Worm (Caenorhabditis elegans) whole organism, mixed stage, embryonic: ENCODE data around the gene ptr-4.

Experiments
- elt-1 ChIP-seq: sonication (generic microtip); optimal IDR thresholded peaks from 2 replicates; lab custom pipeline; 2017; ENCODE audit warnings: missing genetic modification characterization, mild to moderate bottlenecking, missing compliant biosample characterization, antibody characterized with exemption, moderate library complexity, borderline replicate concordance; ENCODE audit not compliant: insufficient read depth
- elt-3 ChIP-seq: fragments of 150-350 bp; optimal IDR thresholded peaks from 2 replicates; lab custom pipeline; 2014; ENCODE audit warnings: missing biosample characterization, missing genetic modification characterization
- lin-13 ChIP-seq: fragments of 150-350 bp; optimal IDR thresholded peaks from 2 replicates; lab custom pipeline; 2014; ENCODE audit warnings: missing biosample characterization, missing genetic modification characterization
- snpc-4 ChIP-seq: fragments of 150-350 bp; optimal IDR thresholded peaks from 2 replicates; lab custom pipeline; 2014; ENCODE audit warnings: missing biosample characterization, missing genetic modification characterization
- unc-62 ChIP-seq: fragments of 150-350 bp; optimal IDR thresholded peaks from 2 replicates; lab custom pipeline; 2014; ENCODE audit warnings: missing biosample characterization, missing genetic modification reagents, missing genetic modification characterization
- ztf-11 ChIP-seq: fragments of 150-350 bp; optimal IDR thresholded peaks from 2 replicates; lab custom pipeline; 2014; ENCODE audit warnings: missing biosample characterization, missing genetic modification characterization

- TF ChIP-seq ztf-11: no peak
- TF ChIP-seq elt-3 (tag; lab: Kevin White, UChicago): no peak
- TF ChIP-seq unc-62 (GFP tag; lab: Kevin White, UChicago): no peak
- no peak for TF ChIP-seq lin-13 (tag; lab: Kevin White, UChicago)
- TF ChIP-seq snpc-4 (tag; lab: Kevin White, UChicago): no peak
- TF ChIP-seq elt-1: no peak
Observed at ce11 chrX:6015096-6015495, 50.7 kb downstream of the ptr-4 start, which contains the start of gene C09B8.8.
